Worm (Caenorhabditis elegans): Measurements from ENCODE around the gene memi-2.

The memi-2 gene

ce11 chrIV:13398728-13399127 is 1.6 kb downstream of the memi-2 start, which contains the start of gene Y62E10A.13 (continued):
- TF ChIP-seq Y53G8AR.9 (GFP tag; conservative IDR thresholded peaks at IDR 0.05) (peak; percentile 43; the same call in 1 of the 2 replicates), nhr-120 (GFP tag; IDR thresholded peaks at IDR 0.05) (no peak), athp-1 (tag; optimal IDR thresholded peaks at IDR 0.05) (no peak), B0035.1 (tag; optimal IDR thresholded peaks at IDR 0.05) (no peak), unc-62 (GFP tag; optimal IDR thresholded peaks at IDR 0.05) (no peak), ceh-91 (GFP tag; IDR thresholded peaks at IDR 0.05) (no peak), mcd-1 (GFP tag; IDR thresholded peaks at IDR 0.05) (no peak), lin-26 (GFP tag; IDR thresholded peaks at IDR 0.05) (no peak), lin-54 (GFP tag; optimal IDR thresholded peaks at IDR 0.05) (peak; percentile 25), tbx-9 (tag; optimal IDR thresholded peaks at IDR 0.05; ENCODE audit: borderline replicate concordance) (no peak), somi-1 (GFP tag; optimal IDR thresholded peaks at IDR 0.05) (no peak), egl-18 (GFP tag; IDR thresholded peaks at IDR 0.05) (no peak), zim-3 (tag; optimal IDR thresholded peaks at IDR 0.05) (no peak), lsy-27 (tag; optimal IDR thresholded peaks at IDR 0.05; ENCODE audit: borderline replicate concordance, insufficient read depth) (no peak), bed-2 (GFP tag; IDR thresholded peaks at IDR 0.05) (no peak), madf-10 (tag; optimal IDR thresholded peaks at IDR 0.05) (no peak), ceh-79 (tag; optimal IDR thresholded peaks at IDR 0.05) (peak; percentile 39), snpc-4 (GFP tag; optimal IDR thresholded peaks at IDR 0.05) (no peak), snpc-4 (tag; optimal IDR thresholded peaks at IDR 0.05) (peak in 2 of 4 experiments; percentile 8 to 62), atf-7 (tag; optimal IDR thresholded peaks at IDR 0.05) (peak; percentile 22), B0336.3 (GFP tag; IDR thresholded peaks at IDR 0.05) (peak; percentile 61; the same call in 1 of the 2 replicates), efl-1 (GFP tag; optimal IDR thresholded peaks at IDR 0.05) (no peak), F49E8.2 (tag; optimal IDR thresholded peaks at IDR 0.05; ENCODE audit: insufficient read depth) (peak; percentile 46), F10E7.11 (tag; optimal IDR thresholded peaks at IDR 0.05) (peak; percentile 53), ets-4 (GFP tag; optimal IDR thresholded peaks at IDR 0.05) (no peak), mel-28 (tag; optimal IDR thresholded peaks at IDR 0.05; ENCODE audit: borderline replicate concordance) (no peak), Y95B8A.8 (GFP tag; IDR thresholded peaks at IDR 0.05) (no peak), snpc-3.4 (tag; optimal IDR thresholded peaks at IDR 0.05) (peak; percentile 24), Y79H2A.3 (GFP tag; conservative IDR thresholded peaks at IDR 0.05) (no peak), T07F8.4 (tag; optimal IDR thresholded peaks at IDR 0.05) (no peak), zfh-2 (GFP tag; conservative IDR thresholded peaks at IDR 0.05) (no peak), tbp1 (GFP tag; optimal IDR thresholded peaks at IDR 0.05) (no peak), rcor-1 (GFP tag; IDR thresholded peaks at IDR 0.05) (0 out of 2 replicates have a peak, but pooled peaks have one; percentile 20), chd-7 (tag; optimal IDR thresholded peaks at IDR 0.05) (peak; percentile 50), ZK185.1 (tag; optimal IDR thresholded peaks at IDR 0.05; ENCODE audit: poor library complexity, severe bottlenecking) (no peak), dpff-1 (tag; optimal IDR thresholded peaks at IDR 0.05) (peak; percentile 25), akir-1 (GFP tag; optimal IDR thresholded peaks at IDR 0.05) (no peak), D2030.7 (GFP tag; IDR thresholded peaks at IDR 0.05) (no peak)

ce11 chrIV:13396375-13396774 is 3.9 kb downstream of the memi-2 start:
- peak; percentile 27 for TF ChIP-seq ZK185.1 (tag; optimal IDR thresholded peaks at IDR 0.05; ENCODE audit: poor library complexity, severe bottlenecking)
- no peak for TF ChIP-seq snpc-1.1 (tag; optimal IDR thresholded peaks at IDR 0.05; ENCODE audit: insufficient read depth)
- TF ChIP-seq dpff-1 (tag; optimal IDR thresholded peaks at IDR 0.05) = no peak
- TF ChIP-seq ztf-3 (GFP tag; optimal IDR thresholded peaks at IDR 0.05) = no peak
- TF ChIP-seq ccch-3 (GFP tag; optimal IDR thresholded peaks at IDR 0.05) = no peak
- no peak for TF ChIP-seq die-1 (tag; optimal IDR thresholded peaks at IDR 0.05)
- TF ChIP-seq Y53G8AR.9 (GFP tag; conservative IDR thresholded peaks at IDR 0.05) = no peak
- TF ChIP-seq tbx-9 (tag; optimal IDR thresholded peaks at IDR 0.05; ENCODE audit: borderline replicate concordance) = no peak
- no peak for TF ChIP-seq mcd-1 (GFP tag; IDR thresholded peaks at IDR 0.05)
- TF ChIP-seq nhr-80 (tag; optimal IDR thresholded peaks at IDR 0.05) = peak; percentile 37
- no peak for TF ChIP-seq sdz-38 (tag; optimal IDR thresholded peaks at IDR 0.05)
- TF ChIP-seq pbrm-1 (GFP tag; IDR thresholded peaks at IDR 0.05) = no peak
- no peak for TF ChIP-seq Y95B8A.8 (GFP tag; IDR thresholded peaks at IDR 0.05)
- TF ChIP-seq fkh-3 (tag; optimal IDR thresholded peaks at IDR 0.05) = no peak
- peak; percentile 15 for TF ChIP-seq lin-40 (tag; optimal IDR thresholded peaks at IDR 0.05)
- no peak for TF ChIP-seq ztf-28 (GFP tag; IDR thresholded peaks at IDR 0.05)
- no peak for TF ChIP-seq nhr-90 (tag; optimal IDR thresholded peaks at IDR 0.05)

Data from whole organism, young adult.